Fruit fly (Drosophila melanogaster): ENCODE results near the gene pns.

Gene pns

dm6 chr3L:1586266-1587054, 49.5 kb downstream of the pns start:
- TF ChIP-seq CTCF (optimal IDR thresholded peaks at IDR 0.05) = no peak
- TF ChIP-seq CG8478 (optimal IDR thresholded peaks at IDR 0.05) = no peak

- TF ChIP-seq CTCF (optimal IDR thresholded peaks at IDR 0.05) (no peak), CG8478 (optimal IDR thresholded peaks at IDR 0.05) (no peak)
These were observed 50.4 kb downstream of the pns start for dm6 chr3L:1587140-1587849.

DNA sequence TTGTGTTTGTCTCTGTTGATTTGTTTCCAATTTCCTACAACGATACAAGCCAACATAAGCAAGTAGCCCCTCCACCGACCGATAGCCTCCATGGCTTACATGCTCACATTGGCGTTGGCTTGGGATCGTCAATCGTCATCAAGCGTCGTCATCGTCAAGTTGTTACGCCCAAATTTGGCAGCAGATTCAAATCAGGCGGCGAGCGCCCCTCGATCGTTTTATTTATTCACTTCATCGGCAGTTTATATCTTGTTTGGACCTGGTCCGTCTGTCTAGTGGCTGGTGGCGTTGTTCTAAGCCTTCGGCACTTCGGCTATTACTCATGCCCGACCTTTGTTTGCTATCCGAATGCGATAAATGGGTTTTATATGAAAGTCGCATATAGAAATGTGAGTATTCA, 53.3 kb downstream of the pns start:
- TF ChIP-seq CTCF (optimal IDR thresholded peaks at IDR 0.05) (no peak), CG8478 (optimal IDR thresholded peaks at IDR 0.05) (no peak)

DNA sequence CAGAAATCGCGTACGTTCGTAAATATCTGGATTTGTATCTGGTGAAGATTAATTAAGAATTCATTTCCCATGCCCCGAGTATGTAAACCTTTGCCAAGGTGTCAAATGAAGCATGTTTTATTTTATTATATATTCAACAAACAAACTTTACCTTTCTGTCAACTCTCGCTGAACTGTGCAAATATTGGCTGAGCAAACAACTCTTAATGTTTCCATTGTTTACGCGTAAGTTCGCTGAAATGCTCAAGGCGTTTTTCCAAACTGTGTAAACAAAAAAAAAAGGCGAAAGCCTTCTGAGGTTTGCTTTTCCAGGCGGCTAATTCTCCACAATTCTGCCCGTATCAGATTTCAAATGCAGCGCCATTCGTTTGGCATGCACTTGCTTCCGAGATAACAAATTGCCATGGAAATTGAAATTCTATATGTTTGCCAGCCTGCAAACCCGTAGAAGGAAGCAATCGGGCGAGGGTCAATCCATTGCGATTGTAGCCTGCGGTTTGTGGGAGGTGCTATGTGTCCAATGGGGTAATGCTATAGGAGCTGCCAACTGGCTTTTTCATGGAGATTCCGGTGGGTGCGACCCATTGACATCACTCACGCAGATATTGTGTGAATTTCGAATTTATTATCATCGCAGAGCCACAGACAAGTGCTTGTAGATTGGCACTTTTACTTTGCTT, 54.9 kb downstream of the pns start:
- TF ChIP-seq CTCF (optimal IDR thresholded peaks at IDR 0.05) (no peak), CG8478 (optimal IDR thresholded peaks at IDR 0.05) (no peak)

DNA sequence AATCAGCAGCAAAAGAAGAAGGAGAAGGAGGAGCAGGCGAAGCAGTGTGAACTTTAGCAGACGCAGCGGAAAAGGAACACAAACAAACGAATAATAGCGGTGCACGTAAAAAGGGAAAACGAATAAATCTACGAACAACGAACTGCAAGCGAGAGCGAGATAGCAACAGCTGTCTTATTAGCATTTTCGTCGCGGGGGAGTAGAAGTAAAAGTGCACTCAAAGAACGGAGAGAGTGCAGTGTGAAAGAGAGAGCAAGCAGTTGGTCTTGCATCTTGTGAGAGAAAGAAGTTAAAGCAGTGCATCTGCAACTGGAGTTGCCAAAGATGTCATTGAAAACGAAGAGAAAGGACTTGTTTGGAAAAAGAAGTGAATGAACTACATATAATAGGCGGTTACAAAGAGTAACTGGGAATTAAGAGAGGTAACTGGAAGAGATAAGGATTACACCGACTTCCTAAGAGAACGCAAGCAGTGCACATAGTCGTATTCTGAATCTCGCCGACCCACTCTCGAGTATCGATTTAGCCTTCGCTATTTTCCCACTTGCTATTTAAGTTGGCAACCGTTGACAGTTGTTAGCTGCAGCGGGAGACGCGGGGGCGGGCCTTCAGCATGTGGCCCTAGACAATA, 56.0 kb downstream of the pns start:
- no peak for TF ChIP-seq CTCF (optimal IDR thresholded peaks at IDR 0.05)
- no peak for TF ChIP-seq CG8478 (optimal IDR thresholded peaks at IDR 0.05)

All from S2 (cell line).